Fruit fly (Drosophila melanogaster) whole organism, prepupa: ENCODE results near the gene CG9992.

Experiments used
- Blimp-1 ChIP-seq: fragments of 200-800 bp; sonication (Bioruptor generic); optimal IDR thresholded peaks from 3 replicates; lab custom pipeline; 2017; ENCODE audit warnings: missing biosample characterization, missing genetic modification characterization, mild to moderate bottlenecking, moderate library complexity, missing genetic modification reagents
- CG11294 ChIP-seq: fragments of 200-800 bp; sonication (Bioruptor generic); IDR thresholded peaks from 2 replicates; pipeline ENCODE4 v1.3.6; 2022; ENCODE audit warnings: missing biosample characterization, missing genetic modification characterization
- CG11762 ChIP-seq: fragments of 200-800 bp; sonication (Bioruptor generic); optimal IDR thresholded peaks from 3 replicates; lab custom pipeline; 2016; ENCODE audit warnings: missing biosample characterization, missing genetic modification characterization; ENCODE audit not compliant: insufficient read depth
- CG11902 ChIP-seq: fragments of 200-800 bp; sonication (Bioruptor generic); optimal IDR thresholded peaks from 3 replicates; lab custom pipeline; 2016; ENCODE audit warnings: missing biosample characterization, missing genetic modification characterization
- CG6854 ChIP-seq: fragments of 200-800 bp; sonication (Bioruptor generic); optimal IDR thresholded peaks from 2 replicates; lab custom pipeline; 2017; ENCODE audit warnings: missing biosample characterization, mild to moderate bottlenecking, missing genetic modification characterization
- CG8119 ChIP-seq: fragments of 200-800 bp; sonication (Bioruptor generic); IDR thresholded peaks from 3 replicates; pipeline ENCODE4 v1.3.6; 2022; ENCODE audit warnings: missing biosample characterization, missing genetic modification characterization
- CG8632 ChIP-seq: fragments of 200-800 bp; sonication (Bioruptor generic); optimal IDR thresholded peaks from 3 replicates; lab custom pipeline; 2016; ENCODE audit warnings: missing biosample characterization, missing genetic modification characterization
- Gug ChIP-seq: fragments of 200-800 bp; sonication (Bioruptor generic); IDR thresholded peaks from 2 replicates; pipeline ENCODE4 v1.3.6; 2022; ENCODE audit warnings: missing biosample characterization, missing genetic modification characterization
- Lpt ChIP-seq: fragments of 200-800 bp; sonication (Bioruptor generic); optimal IDR thresholded peaks from 3 replicates; lab custom pipeline; 2016; ENCODE audit warnings: missing biosample characterization, missing genetic modification characterization
- OdsH ChIP-seq: fragments of 200-800 bp; sonication (Bioruptor generic); optimal IDR thresholded peaks from 3 replicates; lab custom pipeline; 2016; ENCODE audit warnings: missing biosample characterization, missing genetic modification characterization
- cyc ChIP-seq: fragments of 200-800 bp; sonication (Bioruptor generic); optimal IDR thresholded peaks from 3 replicates; lab custom pipeline; 2016; ENCODE audit warnings: missing biosample characterization, missing genetic modification characterization
- fkh ChIP-seq: fragments of 200-800 bp; sonication (Bioruptor generic); optimal IDR thresholded peaks from 3 replicates; lab custom pipeline; 2017; ENCODE audit warnings: missing biosample characterization, mild to moderate bottlenecking, missing genetic modification characterization, moderate library complexity
- vri ChIP-seq: fragments of 200-800 bp; sonication (Bioruptor generic); optimal IDR thresholded peaks from 3 replicates; lab custom pipeline; 2016; ENCODE audit warnings: missing biosample characterization, mild to moderate bottlenecking, missing genetic modification characterization

DNA sequence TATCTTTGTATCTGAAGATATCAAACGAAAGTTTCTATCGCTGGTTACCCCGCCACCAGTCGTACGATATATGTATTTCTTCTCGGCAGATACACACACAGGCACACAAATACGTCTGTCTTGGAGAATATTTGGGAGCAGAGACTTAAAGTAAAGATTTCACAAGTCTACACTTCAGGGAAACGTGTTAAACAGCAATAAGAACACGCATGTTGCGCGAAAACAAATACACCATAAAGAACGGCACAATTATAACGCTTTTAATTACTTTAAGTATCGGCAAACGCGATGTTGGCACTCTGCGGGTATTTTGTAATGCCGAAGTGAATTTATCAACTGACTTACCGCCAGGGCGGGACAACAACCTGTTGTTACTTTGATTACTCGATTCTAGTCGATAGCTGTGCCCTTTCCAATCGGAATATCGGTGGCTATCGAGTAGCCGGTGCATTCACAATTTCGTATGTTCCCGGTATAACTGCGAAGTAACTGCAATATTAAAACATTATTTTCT lies 37.2 kb upstream of the CG9992 start, which contains the start of gene AnxB11:
- TF ChIP-seq cyc (GFP tag; lab: Kevin White, UChicago) (no peak), CG11762 (GFP tag; lab: Kevin White, UChicago) (no peak), vri (GFP tag; lab: Kevin White, UChicago) (no peak), Blimp-1 (GFP tag; lab: Kevin White, UChicago) (no peak), CG8119 (no peak), CG11902 (GFP tag; lab: Kevin White, UChicago) (no peak), OdsH (GFP tag; lab: Kevin White, UChicago) (no peak), CG6854 (GFP tag; lab: Kevin White, UChicago) (no peak), CG11294 (no peak), Lpt (GFP tag; lab: Kevin White, UChicago) (no peak), Gug (GFP tag; lab: Robert Waterston, UW) (no peak), CG8632 (GFP tag; lab: Kevin White, UChicago) (no peak), fkh (GFP tag; lab: Kevin White, UChicago) (no peak)
